Fruit fly (Drosophila melanogaster) whole organism, embryonic: ENCODE results near the gene CG33773.

Experiments used
- ATbp ChIP-seq: fragments of 200-800 bp; sonication (Bioruptor generic); optimal IDR thresholded peaks from 2 replicates; lab custom pipeline; 2017; ENCODE audit warnings: missing biosample characterization, mild to moderate bottlenecking, missing genetic modification characterization, missing genetic modification reagents
- Asciz ChIP-seq: fragments of 200-800 bp; sonication (Bioruptor generic); optimal IDR thresholded peaks from 2 replicates; lab custom pipeline; 2017; ENCODE audit warnings: missing biosample characterization, mild to moderate bottlenecking, missing genetic modification characterization, missing genetic modification reagents
- CG10321 ChIP-seq: fragments of 200-800 bp; sonication (Bioruptor generic); IDR thresholded peaks from 2 replicates; pipeline ENCODE4 v1.3.6; 2022; ENCODE audit warnings: missing biosample characterization, missing genetic modification characterization
- CG11247 ChIP-seq: fragments of 200-800 bp; sonication (Bioruptor generic); IDR thresholded peaks from 2 replicates; pipeline ENCODE4 v1.3.6; 2022; ENCODE audit warnings: missing biosample characterization, missing genetic modification characterization
- CG13624 ChIP-seq: fragments of 200-800 bp; sonication (Bioruptor generic); optimal IDR thresholded peaks from 2 replicates; lab custom pipeline; 2016; ENCODE audit warnings: missing biosample characterization, missing genetic modification characterization
- CG13894 ChIP-seq: fragments of 200-800 bp; sonication (Bioruptor generic); optimal IDR thresholded peaks from 3 replicates; lab custom pipeline; 2018; ENCODE audit warnings: missing biosample characterization, mild to moderate bottlenecking, missing genetic modification characterization, moderate library complexity
- CG14050 ChIP-seq: fragments of 200-800 bp; sonication (Bioruptor generic); IDR thresholded peaks from 3 replicates; pipeline ENCODE4 v1.3.6; 2022; ENCODE audit warnings: missing biosample characterization, missing genetic modification characterization
- CG15073 ChIP-seq: fragments of 200-800 bp; sonication (Bioruptor generic); optimal IDR thresholded peaks from 2 replicates; lab custom pipeline; 2016; ENCODE audit warnings: missing biosample characterization, missing genetic modification characterization
- CG16813 ChIP-seq: fragments of 200-800 bp; sonication (Bioruptor generic); IDR thresholded peaks from 3 replicates; pipeline ENCODE4 v1.3.6; 2022; ENCODE audit warnings: missing biosample characterization, missing genetic modification characterization; ENCODE audit not compliant: partially characterized antibody
- CG16863 ChIP-seq: fragments of 200-800 bp; sonication (Bioruptor generic); optimal IDR thresholded peaks from 3 replicates; lab custom pipeline; 2016; ENCODE audit warnings: missing biosample characterization, missing genetic modification characterization
- CG17912 ChIP-seq: fragments of 200-800 bp; sonication (Bioruptor generic); optimal IDR thresholded peaks from 2 replicates; lab custom pipeline; 2018; ENCODE audit warnings: missing biosample characterization, mild to moderate bottlenecking, missing genetic modification characterization
- CG18262 ChIP-seq: fragments of 200-800 bp; optimal IDR thresholded peaks from 3 replicates; lab custom pipeline; 2019; ENCODE audit warnings: missing biosample characterization, mild to moderate bottlenecking, missing genetic modification characterization, moderate library complexity
- CG18619 ChIP-seq: fragments of 200-800 bp; sonication (Bioruptor generic); optimal IDR thresholded peaks from 3 replicates; lab custom pipeline; 2017; ENCODE audit warnings: missing biosample characterization, mild to moderate bottlenecking, missing genetic modification characterization
- CG4328 ChIP-seq: fragments of 200-800 bp; sonication (Bioruptor generic); optimal IDR thresholded peaks from 3 replicates; lab custom pipeline; 2017; ENCODE audit warnings: missing biosample characterization, missing genetic modification reagents, missing genetic modification characterization
- CG4707 ChIP-seq: fragments of 200-800 bp; sonication (Bioruptor generic); optimal IDR thresholded peaks from 2 replicates; lab custom pipeline; 2018; ENCODE audit warnings: missing biosample characterization, mild to moderate bottlenecking, missing genetic modification characterization, moderate library complexity
- CG4854 ChIP-seq: fragments of 200-800 bp; sonication (Bioruptor generic); optimal IDR thresholded peaks from 2 replicates; lab custom pipeline; 2016; ENCODE audit warnings: missing biosample characterization, missing genetic modification characterization, inconsistent platforms
- CG8924 ChIP-seq: fragments of 200-800 bp; optimal IDR thresholded peaks from 3 replicates; lab custom pipeline; 2019; ENCODE audit warnings: missing biosample characterization, mild to moderate bottlenecking, missing genetic modification characterization, moderate library complexity
- Deaf1 ChIP-seq: fragments of 200-800 bp; optimal IDR thresholded peaks from 3 replicates; lab custom pipeline; 2019; ENCODE audit warnings: missing biosample characterization, mild to moderate bottlenecking, missing genetic modification characterization, moderate library complexity
- Fer2 ChIP-seq: fragments of 200-800 bp; sonication (Bioruptor generic); optimal IDR thresholded peaks from 2 replicates; lab custom pipeline; 2018; ENCODE audit warnings: missing biosample characterization, mild to moderate bottlenecking, missing genetic modification characterization, moderate library complexity
- HLH3B ChIP-seq: fragments of 200-800 bp; sonication (Bioruptor generic); IDR thresholded peaks from 2 replicates; pipeline ENCODE4 v1.3.6; 2022; ENCODE audit warnings: missing biosample characterization, missing genetic modification characterization
- HLHmδ ChIP-seq: fragments of 200-800 bp; sonication (Bioruptor generic); optimal IDR thresholded peaks from 2 replicates; lab custom pipeline; 2018; ENCODE audit warnings: missing biosample characterization, mild to moderate bottlenecking, missing genetic modification characterization, moderate library complexity
- Hr3 ChIP-seq: fragments of 200-800 bp; sonication (Bioruptor generic); optimal IDR thresholded peaks from 3 replicates; lab custom pipeline; 2016; ENCODE audit warnings: missing biosample characterization, missing genetic modification characterization
- Lpt ChIP-seq: fragments of >200 bp; optimal IDR thresholded peaks from 2 replicates; lab custom pipeline; 2018; ENCODE audit warnings: missing biosample characterization, missing genetic modification characterization
- MTF-1 ChIP-seq: fragments of 200-800 bp; sonication (Bioruptor generic); optimal IDR thresholded peaks from 2 replicates; lab custom pipeline; 2018; ENCODE audit warnings: missing biosample characterization, mild to moderate bottlenecking, missing genetic modification characterization, borderline replicate concordance
- NfI ChIP-seq: fragments of 200-800 bp; sonication (Bioruptor generic); optimal IDR thresholded peaks from 3 replicates; lab custom pipeline; 2018; ENCODE audit warnings: missing biosample characterization, mild to moderate bottlenecking, missing genetic modification characterization, moderate library complexity
- Optix ChIP-seq: fragments of 200-800 bp; sonication (Bioruptor generic); IDR thresholded peaks from 3 replicates; pipeline ENCODE4 v1.3.6; 2022; ENCODE audit warnings: missing biosample characterization, missing genetic modification characterization
- PHDP ChIP-seq: fragments of 200-800 bp; sonication (Bioruptor generic); optimal IDR thresholded peaks from 3 replicates; lab custom pipeline; 2018; ENCODE audit warnings: missing biosample characterization, mild to moderate bottlenecking, missing genetic modification characterization, moderate library complexity
- Taf1 ChIP-seq: fragments of 200-800 bp; sonication (Bioruptor generic); IDR thresholded peaks from 2 replicates; pipeline ENCODE4 v1.3.6; 2022; ENCODE audit warnings: missing biosample characterization, missing genetic modification characterization
- Tbp ChIP-seq: fragments of >200 bp; optimal IDR thresholded peaks from 2 replicates; lab custom pipeline; 2018; ENCODE audit warnings: missing biosample characterization, missing genetic modification characterization
- Vsx1 ChIP-seq: fragments of 200-800 bp; sonication (Bioruptor generic); optimal IDR thresholded peaks from 2 replicates; lab custom pipeline; 2017; ENCODE audit warnings: missing biosample characterization, mild to moderate bottlenecking, missing genetic modification characterization, missing genetic modification reagents
- abd-A ChIP-seq: fragments of 200-800 bp; sonication (Bioruptor generic); optimal IDR thresholded peaks from 3 replicates; lab custom pipeline; 2019; ENCODE audit warnings: missing biosample characterization, mild to moderate bottlenecking, missing genetic modification characterization, moderate library complexity
- ara ChIP-seq: fragments of 200-800 bp; sonication (Bioruptor generic); IDR thresholded peaks from 2 replicates; pipeline ENCODE4 v1.3.6; 2022; ENCODE audit warnings: missing biosample characterization, missing genetic modification characterization
- fd102C ChIP-seq: fragments of 200-800 bp; sonication (Bioruptor generic); optimal IDR thresholded peaks from 2 replicates; lab custom pipeline; 2018; ENCODE audit warnings: missing biosample characterization, mild to moderate bottlenecking, missing genetic modification characterization, moderate library complexity
- gem ChIP-seq: fragments of 200-800 bp; sonication (Bioruptor generic); optimal IDR thresholded peaks from 2 replicates; lab custom pipeline; 2019; ENCODE audit warnings: missing biosample characterization, mild to moderate bottlenecking, missing genetic modification characterization, moderate library complexity
- hkb ChIP-seq, 2 experiments: fragments of 200-800 bp in 1 of 2; fragments of >200 bp in 1 of 2; sonication (Bioruptor generic) in 1 of 2; IDR thresholded peaks in 1 of 2; optimal IDR thresholded peaks in 1 of 2; 2 replicates each; pipeline versions ENCODE4 v1.3.6 to Lab custom; 2017 to 2022; ENCODE audit warnings: missing biosample characterization in 1 of 2, missing genetic modification characterization in 1 of 2
- hth ChIP-seq: fragments of >200 bp; optimal IDR thresholded peaks from 2 replicates; lab custom pipeline; 2017; ENCODE audit warnings: inconsistent platforms
- ind ChIP-seq: fragments of 200-800 bp; sonication (Bioruptor generic); optimal IDR thresholded peaks from 3 replicates; lab custom pipeline; 2016; ENCODE audit warnings: missing biosample characterization, missing genetic modification characterization
- nau ChIP-seq: fragments of 200-800 bp; sonication (Bioruptor generic); optimal IDR thresholded peaks from 3 replicates; lab custom pipeline; 2017; ENCODE audit warnings: missing biosample characterization, mild to moderate bottlenecking, missing genetic modification characterization, missing genetic modification reagents
- nmo ChIP-seq: fragments of 200-800 bp; sonication (Bioruptor generic); optimal IDR thresholded peaks from 2 replicates; lab custom pipeline; 2018; ENCODE audit warnings: missing biosample characterization, mild to moderate bottlenecking, missing genetic modification characterization, moderate library complexity
- p53 ChIP-seq: fragments of 200-800 bp; sonication (Bioruptor generic); optimal IDR thresholded peaks from 2 replicates; lab custom pipeline; 2016; ENCODE audit warnings: missing biosample characterization, missing genetic modification characterization
- pb ChIP-seq: fragments of 200-800 bp; sonication (Bioruptor generic); optimal IDR thresholded peaks from 3 replicates; lab custom pipeline; 2016; ENCODE audit warnings: missing biosample characterization, missing genetic modification characterization
- pfk ChIP-seq: fragments of 200-800 bp; sonication (Bioruptor generic); optimal IDR thresholded peaks from 2 replicates; lab custom pipeline; 2018; ENCODE audit warnings: missing biosample characterization, mild to moderate bottlenecking, missing genetic modification characterization, moderate library complexity
- phol ChIP-seq: fragments of 200-800 bp; sonication (Bioruptor generic); optimal IDR thresholded peaks from 3 replicates; lab custom pipeline; 2018; ENCODE audit warnings: missing biosample characterization, mild to moderate bottlenecking, missing genetic modification characterization, moderate library complexity
- salm ChIP-seq: fragments of 200-800 bp; sonication (Bioruptor generic); optimal IDR thresholded peaks from 2 replicates; lab custom pipeline; 2018; ENCODE audit warnings: missing biosample characterization, mild to moderate bottlenecking, missing genetic modification characterization
- seq ChIP-seq: fragments of 200-800 bp; sonication (Bioruptor generic); IDR thresholded peaks from 2 replicates; pipeline ENCODE4 v1.3.6; 2022; ENCODE audit warnings: missing biosample characterization, missing genetic modification characterization
- ttk ChIP-seq: fragments of 200-800 bp; sonication (Bioruptor generic); IDR thresholded peaks from 2 replicates; pipeline ENCODE4 v2.1.2; 2022; ENCODE audit warnings: missing biosample characterization, missing genetic modification characterization
- vnd ChIP-seq: fragments of 200-800 bp; sonication (Bioruptor generic); IDR thresholded peaks from 3 replicates; pipeline ENCODE4 v1.3.6; 2022; ENCODE audit warnings: missing biosample characterization, missing genetic modification characterization; ENCODE audit not compliant: partially characterized antibody
- zen ChIP-seq: fragments of 200-800 bp; sonication (Bioruptor generic); optimal IDR thresholded peaks from 3 replicates; lab custom pipeline; 2018; ENCODE audit warnings: missing biosample characterization, mild to moderate bottlenecking, missing genetic modification characterization, moderate library complexity
- zfh2 ChIP-seq: fragments of 200-800 bp; sonication (Bioruptor generic); optimal IDR thresholded peaks from 2 replicates; lab custom pipeline; 2016; ENCODE audit warnings: missing biosample characterization, missing genetic modification characterization

Gene CG33773

dm6 chr3R:31064653-31065322 is 29.6 kb downstream of the CG33773 start, which contains the start of gene Sox100B (continued):
- peak; percentile 76 for TF ChIP-seq CG8924 (tag; lab: Kevin White, UChicago)
- no peak for TF ChIP-seq CG16813
- no peak for TF ChIP-seq HLHmδ (GFP tag; lab: Kevin White, UChicago)
- TF ChIP-seq CG10321 (GFP tag; lab: Robert Waterston, UW) = no peak
- TF ChIP-seq Asciz (GFP tag; lab: Kevin White, UChicago) = peak; percentile 52
- no peak for TF ChIP-seq CG4328
- no peak for TF ChIP-seq CG4854 (GFP tag; lab: Kevin White, UChicago)
- TF ChIP-seq CG14050 (GFP tag; lab: Robert Waterston, UW) = no peak
- TF ChIP-seq ind = peak; percentile 45
- no peak for TF ChIP-seq CG11247 (GFP tag; lab: Robert Waterston, UW)
- no peak for TF ChIP-seq salm (tag; lab: Kevin White, UChicago)
- peak; percentile 91 for TF ChIP-seq zen (tag; lab: Kevin White, UChicago)
- TF ChIP-seq gem = peak; percentile 86
- peak; percentile 88 for TF ChIP-seq ara (GFP tag; lab: Robert Waterston, UW)
- TF ChIP-seq CG4707 (GFP tag; lab: Kevin White, UChicago) = no peak
- no peak for TF ChIP-seq Lpt (GFP tag; lab: Kevin White, UChicago)
- no peak for TF ChIP-seq nau (GFP tag; lab: Kevin White, UChicago)
- TF ChIP-seq hkb (optimal IDR thresholded peaks at IDR 0.05; lab: Kevin White, UChicago) = no peak
- TF ChIP-seq hkb (GFP tag; IDR thresholded peaks at IDR 0.05; lab: Robert Waterston, UW) = peak; percentile 56; the same call in 1 of the 2 replicates
- peak; percentile 17 for TF ChIP-seq CG18619 (GFP tag; lab: Kevin White, UChicago)
- peak; percentile 63 for TF ChIP-seq HLH3B (GFP tag; lab: Robert Waterston, UW)
- TF ChIP-seq abd-A = no peak
- peak; percentile 25 for TF ChIP-seq ATbp (GFP tag; lab: Kevin White, UChicago)
- TF ChIP-seq zfh2 (GFP tag; lab: Kevin White, UChicago) = no peak
- TF ChIP-seq CG13624 (GFP tag; lab: Kevin White, UChicago) = no peak
- TF ChIP-seq MTF-1 = peak; percentile 2
- peak; percentile 86 for TF ChIP-seq Deaf1 (tag; lab: Kevin White, UChicago)
- TF ChIP-seq CG13894 (tag; lab: Kevin White, UChicago) = no peak
- peak; percentile 40 for TF ChIP-seq fd102C (GFP tag; lab: Kevin White, UChicago)
- TF ChIP-seq phol (tag; lab: Kevin White, UChicago) = peak; percentile 83
- peak; percentile 89 for TF ChIP-seq CG18262 (tag; lab: Kevin White, UChicago)
- peak; percentile 54 for TF ChIP-seq PHDP (tag; lab: Kevin White, UChicago)
- peak; percentile 6 for TF ChIP-seq Vsx1 (GFP tag; lab: Kevin White, UChicago)
- TF ChIP-seq ttk (GFP tag; lab: Robert Waterston, UW) = peak; percentile 47; the same call in 1 of the 2 replicates
- no peak for TF ChIP-seq Fer2 (tag; lab: Kevin White, UChicago)
- TF ChIP-seq seq = no peak
- no peak for TF ChIP-seq CG15073 (GFP tag; lab: Kevin White, UChicago)
- peak; percentile 10 for TF ChIP-seq NfI
- no peak for TF ChIP-seq vnd (GFP tag; lab: Robert Waterston, UW)
- no peak for TF ChIP-seq CG16863 (GFP tag; lab: Kevin White, UChicago)
- peak; percentile 49; the same call in 2 of the 3 replicates for TF ChIP-seq Optix (GFP tag; lab: Robert Waterston, UW)
- TF ChIP-seq p53 (GFP tag; lab: Kevin White, UChicago) = no peak
- peak; percentile 50 for TF ChIP-seq Hr3 (GFP tag; lab: Kevin White, UChicago)
- TF ChIP-seq Tbp (GFP tag; lab: Kevin White, UChicago) = no peak
- TF ChIP-seq Taf1 (GFP tag; lab: Robert Waterston, UW) = no peak
- peak; percentile 81 for TF ChIP-seq nmo (GFP tag; lab: Kevin White, UChicago)
- TF ChIP-seq CG17912 (GFP tag; lab: Kevin White, UChicago) = no peak
- TF ChIP-seq hth (lab: Kevin White, UChicago) = no peak
- no peak for TF ChIP-seq pb (GFP tag; lab: Kevin White, UChicago)
- no peak for TF ChIP-seq pfk
